Fruit fly (Drosophila melanogaster) whole organism, embryonic: ENCODE data around the gene CG16753.

ENCODE experiments used
- B-H2 ChIP-seq: fragments of 200-800 bp; sonication (Bioruptor generic); optimal IDR thresholded peaks from 2 replicates; lab custom pipeline; 2018; ENCODE audit warnings: missing biosample characterization, mild to moderate bottlenecking, missing genetic modification characterization
- Bgb ChIP-seq: fragments of 200-800 bp; sonication (Bioruptor generic); IDR thresholded peaks from 2 replicates; pipeline ENCODE4 v1.3.6; 2022; ENCODE audit warnings: missing biosample characterization, missing genetic modification characterization; ENCODE audit not compliant: partially characterized antibody
- Blimp-1 ChIP-seq: fragments of 200-800 bp; sonication (Bioruptor generic); optimal IDR thresholded peaks from 3 replicates; lab custom pipeline; 2018; ENCODE audit warnings: missing biosample characterization, missing genetic modification characterization, mild to moderate bottlenecking, moderate library complexity, missing genetic modification reagents
- CG10209 ChIP-seq: fragments of 200-800 bp; sonication (Bioruptor generic); optimal IDR thresholded peaks from 3 replicates; lab custom pipeline; 2017; ENCODE audit warnings: missing biosample characterization, mild to moderate bottlenecking, missing genetic modification characterization, missing genetic modification reagents
- CG10543 ChIP-seq: fragments of 200-800 bp; sonication (Bioruptor generic); optimal IDR thresholded peaks from 3 replicates; lab custom pipeline; 2017; ENCODE audit warnings: missing biosample characterization, mild to moderate bottlenecking, missing genetic modification characterization, moderate library complexity
- CG12155 ChIP-seq: fragments of 200-800 bp; sonication (Bioruptor generic); optimal IDR thresholded peaks from 3 replicates; lab custom pipeline; 2016; ENCODE audit warnings: missing biosample characterization, missing genetic modification characterization
- CG13296 ChIP-seq: fragments of 200-800 bp; sonication (Bioruptor generic); optimal IDR thresholded peaks from 3 replicates; lab custom pipeline; 2018; ENCODE audit warnings: missing biosample characterization, mild to moderate bottlenecking, missing genetic modification characterization
- CG16863 ChIP-seq: fragments of 200-800 bp; sonication (Bioruptor generic); optimal IDR thresholded peaks from 3 replicates; lab custom pipeline; 2016; ENCODE audit warnings: missing biosample characterization, missing genetic modification characterization
- CG18262 ChIP-seq: fragments of 200-800 bp; optimal IDR thresholded peaks from 3 replicates; lab custom pipeline; 2019; ENCODE audit warnings: missing biosample characterization, mild to moderate bottlenecking, missing genetic modification characterization, moderate library complexity
- CG32772 ChIP-seq: fragments of 200-800 bp; sonication (Bioruptor generic); IDR thresholded peaks from 2 replicates; pipeline ENCODE4 v1.3.6; 2022; ENCODE audit warnings: missing biosample characterization, missing genetic modification characterization
- CG34224 ChIP-seq: fragments of 200-800 bp; sonication (Bioruptor generic); IDR thresholded peaks from 3 replicates; pipeline ENCODE4 v1.3.6; 2022; ENCODE audit warnings: missing biosample characterization, missing genetic modification characterization; ENCODE audit not compliant: partially characterized antibody
- CG3847 ChIP-seq: fragments of 200-800 bp; sonication (Bioruptor generic); IDR thresholded peaks from 2 replicates; pipeline ENCODE4 v1.3.6; 2022; ENCODE audit warnings: missing biosample characterization, missing genetic modification characterization
- CG9609 ChIP-seq: fragments of 200-800 bp; sonication (Bioruptor generic); optimal IDR thresholded peaks from 3 replicates; lab custom pipeline; 2016; ENCODE audit warnings: missing biosample characterization, missing genetic modification characterization
- CoRest ChIP-seq: fragments of 200-800 bp; sonication (Bioruptor generic); optimal IDR thresholded peaks from 3 replicates; lab custom pipeline; 2018; ENCODE audit warnings: missing biosample characterization, mild to moderate bottlenecking, missing genetic modification characterization, moderate library complexity
- D ChIP-seq, 2 experiments: fragments of 200-800 bp in 1 of 2; fragments of >200 bp in 1 of 2; sonication (Bioruptor generic) in 1 of 2; optimal IDR thresholded peaks; 2 replicates in 1 of 2; 3 replicates in 1 of 2; lab custom pipeline; 2017; ENCODE audit warnings: mild to moderate bottlenecking in 1 of 2, missing biosample characterization in 1 of 2, missing genetic modification characterization in 1 of 2, missing genetic modification reagents in 1 of 2
- Dbx ChIP-seq: fragments of 200-800 bp; sonication (Bioruptor generic); IDR thresholded peaks from 3 replicates; pipeline ENCODE4 v1.3.6; 2022; ENCODE audit warnings: missing biosample characterization, missing genetic modification characterization
- Eip74EF ChIP-seq, 2 experiments: fragments of 200-800 bp in 1 of 2; fragments of >200 bp in 1 of 2; sonication (Bioruptor generic) in 1 of 2; optimal IDR thresholded peaks; 2 replicates each; lab custom pipeline; 2017 to 2019; ENCODE audit warnings: missing biosample characterization in 2 of 2, missing genetic modification characterization in 2 of 2, mild to moderate bottlenecking in 1 of 2, moderate library complexity in 1 of 2
- Fer1 ChIP-seq: fragments of 200-800 bp; sonication (Bioruptor generic); optimal IDR thresholded peaks from 2 replicates; lab custom pipeline; 2017; ENCODE audit warnings: missing biosample characterization, mild to moderate bottlenecking, missing genetic modification characterization
- HLH3B ChIP-seq: fragments of 200-800 bp; sonication (Bioruptor generic); IDR thresholded peaks from 2 replicates; pipeline ENCODE4 v1.3.6; 2022; ENCODE audit warnings: missing biosample characterization, missing genetic modification characterization
- HmgD ChIP-seq: fragments of 200-800 bp; sonication (Bioruptor generic); optimal IDR thresholded peaks from 3 replicates; lab custom pipeline; 2016; ENCODE audit warnings: missing biosample characterization, missing genetic modification characterization
- Hmx ChIP-seq: fragments of 200-800 bp; sonication (Bioruptor generic); optimal IDR thresholded peaks from 2 replicates; lab custom pipeline; 2016; ENCODE audit warnings: missing biosample characterization, missing genetic modification characterization
- MTF-1 ChIP-seq: fragments of 200-800 bp; sonication (Bioruptor generic); optimal IDR thresholded peaks from 2 replicates; lab custom pipeline; 2018; ENCODE audit warnings: missing biosample characterization, mild to moderate bottlenecking, missing genetic modification characterization, borderline replicate concordance
- Nf-YA ChIP-seq: fragments of 200-800 bp; sonication (Bioruptor generic); IDR thresholded peaks from 2 replicates; pipeline ENCODE4 v1.3.6; 2022; ENCODE audit warnings: missing biosample characterization, missing genetic modification characterization
- amos ChIP-seq: fragments of 200-800 bp; sonication (Bioruptor generic); IDR thresholded peaks from 2 replicates; pipeline ENCODE4 v1.3.6; 2022; ENCODE audit warnings: missing biosample characterization, missing genetic modification characterization; ENCODE audit not compliant: partially characterized antibody
- aop ChIP-seq: fragments of 200-800 bp; sonication (Bioruptor generic); IDR thresholded peaks from 2 replicates; pipeline ENCODE4 v1.3.6; 2022; ENCODE audit warnings: missing biosample characterization, missing genetic modification characterization
- ap ChIP-seq: fragments of 200-800 bp; sonication (Bioruptor generic); IDR thresholded peaks from 2 replicates; pipeline ENCODE4 v1.3.6; 2022; ENCODE audit warnings: missing biosample characterization, missing genetic modification characterization
- ato ChIP-seq: fragments of 200-800 bp; sonication (Bioruptor generic); IDR thresholded peaks from 2 replicates; pipeline ENCODE4 v1.3.6; 2022; ENCODE audit warnings: missing biosample characterization, missing genetic modification characterization; ENCODE audit not compliant: partially characterized antibody
- bigmax ChIP-seq: fragments of 200-800 bp; sonication (Bioruptor generic); optimal IDR thresholded peaks from 2 replicates; lab custom pipeline; 2018; ENCODE audit warnings: missing biosample characterization, mild to moderate bottlenecking, missing genetic modification characterization
- br ChIP-seq: fragments of >200 bp; optimal IDR thresholded peaks from 2 replicates; lab custom pipeline; 2017
- ci ChIP-seq: fragments of 200-800 bp; sonication (Bioruptor generic); IDR thresholded peaks from 3 replicates; pipeline ENCODE4 v1.3.6; 2022; ENCODE audit warnings: missing biosample characterization, missing genetic modification characterization
- da ChIP-seq: fragments of 200-800 bp; sonication (Bioruptor generic); optimal IDR thresholded peaks from 2 replicates; lab custom pipeline; 2016; ENCODE audit warnings: missing biosample characterization, missing genetic modification characterization
- disco-r ChIP-seq: fragments of 200-800 bp; sonication (Bioruptor generic); optimal IDR thresholded peaks from 2 replicates; lab custom pipeline; 2016; ENCODE audit warnings: missing biosample characterization, missing genetic modification characterization
- dpn ChIP-seq, 2 experiments: fragments of 200-800 bp; sonication (Bioruptor generic); optimal IDR thresholded peaks; 3 replicates each; lab custom pipeline; 2016; ENCODE audit warnings: missing biosample characterization in 2 of 2, missing genetic modification characterization in 2 of 2
- gcm2 ChIP-seq: fragments of 200-800 bp; sonication (Bioruptor generic); optimal IDR thresholded peaks from 2 replicates; lab custom pipeline; 2016; ENCODE audit warnings: missing biosample characterization, missing genetic modification characterization
- grn ChIP-seq: fragments of 200-800 bp; sonication (Bioruptor generic); optimal IDR thresholded peaks from 3 replicates; lab custom pipeline; 2017; ENCODE audit warnings: missing biosample characterization, missing genetic modification characterization
- h ChIP-seq: fragments of >200 bp; optimal IDR thresholded peaks from 2 replicates; lab custom pipeline; 2017
- ken ChIP-seq: fragments of 200-800 bp; sonication (Bioruptor generic); IDR thresholded peaks from 3 replicates; pipeline ENCODE4 v1.3.6; 2022; ENCODE audit warnings: missing biosample characterization, missing genetic modification characterization
- mam ChIP-seq: fragments of 200-800 bp; sonication (Bioruptor generic); optimal IDR thresholded peaks from 3 replicates; lab custom pipeline; 2016; ENCODE audit warnings: missing biosample characterization, missing genetic modification characterization
- nmo ChIP-seq: fragments of 200-800 bp; sonication (Bioruptor generic); optimal IDR thresholded peaks from 2 replicates; lab custom pipeline; 2018; ENCODE audit warnings: missing biosample characterization, mild to moderate bottlenecking, missing genetic modification characterization, moderate library complexity
- nom ChIP-seq: fragments of 200-800 bp; sonication (Bioruptor generic); optimal IDR thresholded peaks from 2 replicates; lab custom pipeline; 2017; ENCODE audit warnings: missing biosample characterization, missing genetic modification characterization, mild to moderate bottlenecking, moderate library complexity, missing genetic modification reagents
- p53 ChIP-seq: fragments of 200-800 bp; sonication (Bioruptor generic); optimal IDR thresholded peaks from 2 replicates; lab custom pipeline; 2016; ENCODE audit warnings: missing biosample characterization, missing genetic modification characterization
- pho ChIP-seq: fragments of 200-800 bp; sonication (Bioruptor generic); optimal IDR thresholded peaks from 2 replicates; lab custom pipeline; 2016; ENCODE audit warnings: missing biosample characterization, missing genetic modification characterization
- repo ChIP-seq: fragments of 200-800 bp; sonication (Bioruptor generic); optimal IDR thresholded peaks from 2 replicates; lab custom pipeline; 2016; ENCODE audit warnings: missing biosample characterization, missing genetic modification characterization
- sd ChIP-seq: fragments of 200-800 bp; sonication (Bioruptor generic); optimal IDR thresholded peaks from 3 replicates; lab custom pipeline; 2018; ENCODE audit warnings: missing biosample characterization, mild to moderate bottlenecking, missing genetic modification characterization, moderate library complexity
- sima ChIP-seq: fragments of 200-800 bp; sonication (Bioruptor generic); optimal IDR thresholded peaks from 2 replicates; lab custom pipeline; 2016; ENCODE audit warnings: missing biosample characterization, missing genetic modification characterization
- slbo ChIP-seq: fragments of 200-800 bp; sonication (Bioruptor generic); IDR thresholded peaks from 2 replicates; pipeline ENCODE4 v1.3.6; 2022; ENCODE audit warnings: missing biosample characterization, missing genetic modification characterization
- slou ChIP-seq: fragments of 200-800 bp; sonication (Bioruptor generic); optimal IDR thresholded peaks from 3 replicates; lab custom pipeline; 2016; ENCODE audit warnings: missing biosample characterization, missing genetic modification characterization
- tna ChIP-seq: fragments of 200-800 bp; sonication (Bioruptor generic); IDR thresholded peaks from 2 replicates; pipeline ENCODE4 v1.3.6; 2022; ENCODE audit warnings: missing biosample characterization, missing genetic modification characterization; ENCODE audit not compliant: partially characterized antibody
- toy ChIP-seq: fragments of 200-800 bp; sonication (Bioruptor generic); IDR thresholded peaks from 2 replicates; pipeline ENCODE4 v1.3.6; 2022; ENCODE audit warnings: missing biosample characterization, missing genetic modification characterization

CG16753 gene

dm6 chr3L:3090581-3091345, 35.9 kb downstream of the CG16753 start (continued):
- no peak for TF ChIP-seq CG13296
- peak; percentile 57 for TF ChIP-seq Fer1 (GFP tag; lab: Kevin White, UChicago)
- TF ChIP-seq br (lab: Kevin White, UChicago) = no peak
- TF ChIP-seq slou (GFP tag; lab: Kevin White, UChicago) = no peak
- TF ChIP-seq repo = peak; percentile 65
- TF ChIP-seq D (optimal IDR thresholded peaks at IDR 0.05; lab: Kevin White, UChicago) = no peak
- no peak for TF ChIP-seq D (GFP tag; optimal IDR thresholded peaks at IDR 0.05; lab: Kevin White, UChicago)
- TF ChIP-seq CG10543 (GFP tag; lab: Kevin White, UChicago) = no peak
- TF ChIP-seq CG16863 (GFP tag; lab: Kevin White, UChicago) = peak; percentile 40
- TF ChIP-seq nom (GFP tag; lab: Kevin White, UChicago) = peak; percentile 18
- no peak for TF ChIP-seq CG34224
- peak; percentile 16 for TF ChIP-seq pho (GFP tag; lab: Kevin White, UChicago)
- no peak for TF ChIP-seq tna (GFP tag; lab: Robert Waterston, UW)
- peak; percentile 20 to 63 for TF ChIP-seq dpn (GFP tag; optimal IDR thresholded peaks at IDR 0.05; lab: Kevin White, UChicago)
- TF ChIP-seq CG10209 (GFP tag; lab: Kevin White, UChicago) = peak; percentile 70
- TF ChIP-seq disco-r (GFP tag; lab: Kevin White, UChicago) = no peak
- TF ChIP-seq HmgD (GFP tag; lab: Kevin White, UChicago) = no peak
- TF ChIP-seq MTF-1 (GFP tag; lab: Kevin White, UChicago) = peak; percentile 28
- TF ChIP-seq CG32772 (GFP tag; lab: Robert Waterston, UW) = peak; percentile 25; the same call in 1 of the 2 replicates
- no peak for TF ChIP-seq sd (tag; lab: Kevin White, UChicago)
- no peak for TF ChIP-seq h
- TF ChIP-seq HLH3B = peak; percentile 66; the same call in 1 of the 2 replicates
- no peak for TF ChIP-seq CG9609 (GFP tag; lab: Kevin White, UChicago)
- TF ChIP-seq amos (GFP tag; lab: Robert Waterston, UW) = peak; percentile 50; the same call in 1 of the 2 replicates
- peak; percentile 55; the same call in 1 of the 2 replicates for TF ChIP-seq ato (GFP tag; lab: Robert Waterston, UW)
- peak in 1 of 2 experiments; percentile 20 for TF ChIP-seq Eip74EF (GFP tag; optimal IDR thresholded peaks at IDR 0.05; lab: Kevin White, UChicago)
- TF ChIP-seq Bgb (GFP tag; lab: Robert Waterston, UW) = peak; percentile 63; the same call in 1 of the 2 replicates
- no peak for TF ChIP-seq aop
- TF ChIP-seq B-H2 (GFP tag; lab: Kevin White, UChicago) = peak; percentile 45
- peak; percentile 69 for TF ChIP-seq Nf-YA
- peak; percentile 43 for TF ChIP-seq nmo
- TF ChIP-seq Blimp-1 (GFP tag; lab: Kevin White, UChicago) = peak; percentile 48
- TF ChIP-seq CG18262 (tag; lab: Kevin White, UChicago) = peak; percentile 56
- peak; percentile 47 for TF ChIP-seq CG3847
- TF ChIP-seq ken (GFP tag; lab: Robert Waterston, UW) = peak; percentile 59; the same call in 1 of the 3 replicates
- peak; percentile 78 for TF ChIP-seq ci (GFP tag; lab: Robert Waterston, UW)
- TF ChIP-seq toy (GFP tag; lab: Robert Waterston, UW) = no peak
- TF ChIP-seq slbo (GFP tag; lab: Robert Waterston, UW) = no peak; the same call in 1 of the 2 replicates
- TF ChIP-seq ap (GFP tag; lab: Robert Waterston, UW) = no peak
- peak; percentile 36 for TF ChIP-seq mam
- no peak for TF ChIP-seq bigmax (GFP tag; lab: Kevin White, UChicago)
- no peak for TF ChIP-seq Hmx (GFP tag; lab: Kevin White, UChicago)
- peak; percentile 31 for TF ChIP-seq grn
- TF ChIP-seq CoRest = peak; percentile 16
- no peak for TF ChIP-seq da (GFP tag; lab: Kevin White, UChicago)
- TF ChIP-seq p53 (GFP tag; lab: Kevin White, UChicago) = no peak
- TF ChIP-seq CG12155 = peak; percentile 11
- no peak for TF ChIP-seq gcm2 (GFP tag; lab: Kevin White, UChicago)
- TF ChIP-seq sima (GFP tag; lab: Kevin White, UChicago) = no peak
- peak; percentile 71; the same call in 2 of the 3 replicates for TF ChIP-seq Dbx (GFP tag; lab: Robert Waterston, UW)
